Worm (Caenorhabditis elegans): Measurements from ENCODE around the gene F55A11.1.

F55A11.1 gene

DNA sequence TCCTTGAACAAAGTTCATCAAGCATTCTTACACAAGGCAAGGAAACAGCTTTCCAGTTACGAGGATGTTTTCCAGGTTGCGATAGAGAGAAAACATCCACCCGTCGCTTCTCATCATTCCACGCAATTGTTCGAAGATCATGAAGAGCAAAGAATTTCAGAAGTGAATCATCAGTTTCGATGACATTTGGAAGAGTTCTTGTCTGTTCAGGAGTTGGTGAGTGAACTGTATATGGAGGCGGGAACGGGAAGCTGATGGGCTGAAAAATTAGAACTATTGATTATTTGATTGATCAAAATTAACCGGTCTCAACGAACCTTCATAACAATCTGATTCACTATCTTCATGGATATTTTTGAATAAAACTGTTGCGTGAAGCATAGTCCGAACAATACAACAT lies 32.1 kb downstream of the F55A11.1 start:
- no peak for TF ChIP-seq nhr-76 (tag; optimal IDR thresholded peaks at IDR 0.05)
- TF ChIP-seq aly-2 (tag; optimal IDR thresholded peaks at IDR 0.05), result no peak
- no peak for TF ChIP-seq skn-1 (tag; optimal IDR thresholded peaks at IDR 0.05)
- no peak for TF ChIP-seq eor-1 (tag; optimal IDR thresholded peaks at IDR 0.05)
- TF ChIP-seq daf-12 (tag; optimal IDR thresholded peaks at IDR 0.05), result no peak
- TF ChIP-seq ztf-4 (tag; optimal IDR thresholded peaks at IDR 0.05), result no peak
- no peak for TF ChIP-seq nhr-25 (tag; optimal IDR thresholded peaks at IDR 0.05)
- TF ChIP-seq nhr-12 (tag; optimal IDR thresholded peaks at IDR 0.05), result no peak
- no peak for TF ChIP-seq ceh-16 (tag; optimal IDR thresholded peaks at IDR 0.05)
- TF ChIP-seq ama-1 (optimal IDR thresholded peaks at IDR 0.05), result no peak
- TF ChIP-seq egl-27 (tag; optimal IDR thresholded peaks at IDR 0.05), result no peak
- TF ChIP-seq elt-3 (tag; optimal IDR thresholded peaks at IDR 0.05), result no peak
- no peak for TF ChIP-seq unc-39 (tag; optimal IDR thresholded peaks at IDR 0.05)
- no peak for TF ChIP-seq snpc-4 (tag; optimal IDR thresholded peaks at IDR 0.05)
- TF ChIP-seq mdl-1 (tag; optimal IDR thresholded peaks at IDR 0.05), result no peak
- no peak for TF ChIP-seq ceh-9 (tag; optimal IDR thresholded peaks at IDR 0.05)
- TF ChIP-seq lin-15B (tag; optimal IDR thresholded peaks at IDR 0.05), result no peak
- no peak for TF ChIP-seq sea-2 (GFP tag; optimal IDR thresholded peaks at IDR 0.05)
- TF ChIP-seq ZK546.5 (tag; optimal IDR thresholded peaks at IDR 0.05), result no peak
- no peak for TF ChIP-seq nhr-11 (tag; optimal IDR thresholded peaks at IDR 0.05)

DNA sequence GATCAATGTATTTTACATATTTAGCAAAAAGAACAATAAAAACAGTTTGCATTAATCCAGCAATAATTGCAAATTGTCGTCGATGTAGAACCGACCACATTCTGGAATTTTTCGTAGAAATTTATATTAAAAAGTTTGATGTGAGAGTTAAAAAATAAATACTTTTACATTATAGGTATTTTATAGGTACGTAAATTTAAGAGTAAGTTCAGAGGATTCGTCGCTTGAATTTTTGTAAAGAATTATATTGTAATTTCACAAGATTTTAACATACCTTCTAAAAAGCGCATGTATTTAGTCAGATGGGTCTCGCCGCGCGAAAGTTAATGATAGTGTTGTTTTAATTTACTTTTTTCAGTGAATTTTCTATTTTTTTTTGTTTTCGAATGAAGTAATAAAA lies 34.1 kb downstream of the F55A11.1 start, which contains the start of gene rhr-2:
Gene rhr-2, minus strand, starts transcription at position 101 of the 400 bp plus-strand sequence.
- no peak for TF ChIP-seq nhr-237 (tag; optimal IDR thresholded peaks at IDR 0.05)
- TF ChIP-seq ztf-4 (tag; optimal IDR thresholded peaks at IDR 0.05), result no peak
- TF ChIP-seq ceh-28 (tag; optimal IDR thresholded peaks at IDR 0.05), result no peak
- no peak for TF ChIP-seq R02D3.7 (tag; optimal IDR thresholded peaks at IDR 0.05)
- no peak for TF ChIP-seq fos-1 (tag; optimal IDR thresholded peaks at IDR 0.05)
- no peak for TF ChIP-seq egl-5 (tag; optimal IDR thresholded peaks at IDR 0.05)
- no peak for TF ChIP-seq snpc-4 (tag; optimal IDR thresholded peaks at IDR 0.05)
- no peak for TF ChIP-seq sea-2 (GFP tag; optimal IDR thresholded peaks at IDR 0.05)
- no peak for TF ChIP-seq nhr-25 (tag; optimal IDR thresholded peaks at IDR 0.05)

DNA sequence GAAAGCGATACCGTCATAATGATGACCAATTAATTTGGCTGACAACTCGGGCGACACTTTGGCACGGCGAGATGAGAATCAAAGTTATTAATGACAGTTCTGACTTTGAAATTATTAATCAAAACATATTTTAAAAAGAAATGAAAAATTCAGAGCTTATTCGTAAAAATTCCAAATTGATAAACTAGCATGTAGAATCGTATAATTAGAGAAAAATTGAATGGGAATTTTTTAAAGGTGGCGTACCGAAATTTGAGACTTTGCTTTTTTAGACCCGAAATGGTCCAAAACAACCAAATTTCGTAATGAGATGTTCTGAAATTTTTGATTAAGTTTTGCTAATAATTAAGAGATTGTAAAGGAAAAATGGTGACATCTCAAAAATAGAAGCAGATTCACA lies 38.2 kb downstream of the F55A11.1 start, which contains the start of gene daf-11:
Gene daf-11, minus strand, starts transcription at position 101 of the 400 bp plus-strand sequence.
- TF ChIP-seq nhr-25 (tag; optimal IDR thresholded peaks at IDR 0.05), result no peak
- no peak for TF ChIP-seq sea-2 (GFP tag; optimal IDR thresholded peaks at IDR 0.05)
- no peak for TF ChIP-seq pha-4 (tag; optimal IDR thresholded peaks at IDR 0.05)
- no peak for TF ChIP-seq fkh-2 (tag; optimal IDR thresholded peaks at IDR 0.05)
- no peak for TF ChIP-seq nhr-77 (tag; optimal IDR thresholded peaks at IDR 0.05)
- TF ChIP-seq egl-5 (tag; optimal IDR thresholded peaks at IDR 0.05), result no peak
- TF ChIP-seq ceh-9 (tag; optimal IDR thresholded peaks at IDR 0.05), result no peak
- no peak for TF ChIP-seq nhr-76 (tag; optimal IDR thresholded peaks at IDR 0.05)
- TF ChIP-seq tbx-2 (tag; optimal IDR thresholded peaks at IDR 0.05), result no peak
- no peak for TF ChIP-seq snpc-4 (tag; optimal IDR thresholded peaks at IDR 0.05)
- no peak for TF ChIP-seq nhr-237 (tag; optimal IDR thresholded peaks at IDR 0.05)
- no peak for TF ChIP-seq elt-1 (tag; optimal IDR thresholded peaks at IDR 0.05)
- no peak for TF ChIP-seq nhr-23 (tag; optimal IDR thresholded peaks at IDR 0.05)
- no peak for TF ChIP-seq ztf-4 (tag; optimal IDR thresholded peaks at IDR 0.05)

DNA sequence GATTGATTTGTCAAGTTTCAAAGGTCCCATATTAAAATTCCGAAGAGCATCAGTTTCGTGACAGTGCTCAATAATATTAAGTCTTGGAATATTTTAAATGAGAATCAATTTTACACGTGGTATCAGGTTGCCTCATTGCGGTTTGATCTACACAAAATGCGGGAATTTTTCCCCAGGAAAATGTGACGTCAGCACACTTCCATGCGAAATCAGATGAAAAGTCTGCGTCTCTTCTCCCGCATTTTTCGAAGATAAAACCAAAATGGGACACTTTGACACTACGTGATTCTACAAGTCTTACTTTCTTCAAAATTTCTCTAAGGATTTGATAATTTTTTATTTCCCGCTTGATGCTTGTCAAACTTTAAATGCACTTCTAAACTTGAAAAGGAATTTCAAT lies 41.3 kb downstream of the F55A11.1 start:
- no peak for TF ChIP-seq tbx-2 (tag; optimal IDR thresholded peaks at IDR 0.05)
- no peak for TF ChIP-seq ceh-82 (tag; optimal IDR thresholded peaks at IDR 0.05)
- no peak for TF ChIP-seq egl-27 (tag; optimal IDR thresholded peaks at IDR 0.05)
- no peak for TF ChIP-seq pqm-1 (tag; optimal IDR thresholded peaks at IDR 0.05)
- no peak for TF ChIP-seq ceh-16 (tag; optimal IDR thresholded peaks at IDR 0.05)
- TF ChIP-seq pha-4 (tag; optimal IDR thresholded peaks at IDR 0.05), result no peak
- TF ChIP-seq unc-39 (tag; optimal IDR thresholded peaks at IDR 0.05), result no peak
- no peak for TF ChIP-seq mdl-1 (tag; optimal IDR thresholded peaks at IDR 0.05)
- no peak for TF ChIP-seq ceh-28 (tag; optimal IDR thresholded peaks at IDR 0.05)
- no peak for TF ChIP-seq skn-1 (tag; optimal IDR thresholded peaks at IDR 0.05)
- TF ChIP-seq lin-39 (tag; optimal IDR thresholded peaks at IDR 0.05), result no peak
- TF ChIP-seq fos-1 (tag; optimal IDR thresholded peaks at IDR 0.05), result no peak
- TF ChIP-seq unc-62 (GFP tag; optimal IDR thresholded peaks at IDR 0.05), result no peak
- no peak for TF ChIP-seq nhr-76 (tag; optimal IDR thresholded peaks at IDR 0.05)
- TF ChIP-seq hmg-11 (tag; optimal IDR thresholded peaks at IDR 0.05), result no peak
- no peak for TF ChIP-seq eor-1 (tag; optimal IDR thresholded peaks at IDR 0.05)

Measured in whole organism, L3 larva.